Worm (Caenorhabditis elegans): ENCODE results near the gene math-40.
"Not testable (repeated sequence)": the region's sequence is repeated elsewhere in the genome, so short reads cannot be mapped to it uniquely, and the experiment has no call there.

math-40 gene

DNA sequence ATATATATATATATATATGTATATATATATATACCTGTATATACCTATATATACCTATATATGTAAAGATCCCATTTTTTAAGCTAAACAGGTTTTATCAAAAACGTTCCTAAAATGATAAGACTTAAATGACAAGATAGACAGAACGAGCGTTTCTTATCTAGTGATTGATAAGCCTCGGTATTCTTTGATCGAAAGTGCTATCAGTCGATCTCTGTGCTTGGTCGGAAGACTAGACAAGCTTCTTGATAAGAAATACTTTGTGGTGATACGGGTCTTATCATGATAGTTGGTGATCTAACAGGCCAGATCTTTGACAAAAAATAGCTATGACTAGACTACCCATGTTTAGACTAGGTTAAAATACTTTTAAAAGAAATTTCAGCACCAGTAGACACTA lies 21.3 kb downstream of the math-40 start:
- TF ChIP-seq nhr-43 (tag; optimal IDR thresholded peaks at IDR 0.05; ENCODE audit: poor library complexity, severe bottlenecking) (peak; percentile 85), egl-27 (tag; optimal IDR thresholded peaks at IDR 0.05) (peak; percentile 44), jun-1 (tag; optimal IDR thresholded peaks at IDR 0.05) (peak; percentile 96), pha-4 (tag; optimal IDR thresholded peaks at IDR 0.05) (peak; percentile 52), nhr-11 (tag; optimal IDR thresholded peaks at IDR 0.05) (no peak), pqm-1 (tag; optimal IDR thresholded peaks at IDR 0.05) (peak; percentile 99), nhr-23 (tag; optimal IDR thresholded peaks at IDR 0.05) (no peak), elt-2 (tag; optimal IDR thresholded peaks at IDR 0.05) (peak; percentile 100)

DNA sequence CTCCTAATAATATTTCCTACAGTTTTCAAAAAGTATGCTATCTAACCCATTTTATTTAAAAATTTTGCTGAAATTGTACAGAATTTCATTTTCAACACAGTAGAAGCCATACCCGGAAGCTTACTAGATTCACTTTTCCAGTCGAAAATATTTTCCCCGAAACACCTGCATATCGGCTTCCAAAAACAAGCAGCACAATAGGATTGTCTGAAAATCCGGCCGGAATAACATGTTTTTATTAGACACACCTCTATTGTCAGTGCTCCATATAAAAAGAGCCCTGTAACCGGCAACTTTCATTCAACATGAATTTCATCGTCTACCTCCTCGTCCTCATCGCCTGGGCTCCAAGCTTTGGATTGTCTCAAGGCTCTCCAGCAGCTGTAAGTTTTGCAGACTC lies 22.1 kb downstream of the math-40 start, which contains the start of gene C52E2.2:
Gene C52E2.2 (plus strand): TSS at position 301 of the 400 bp plus-strand sequence.
- TF ChIP-seq mml-1 (tag; optimal IDR thresholded peaks at IDR 0.05), result no peak
- no peak for TF ChIP-seq unc-39 (tag; optimal IDR thresholded peaks at IDR 0.05)
- TF ChIP-seq fkh-2 (tag; optimal IDR thresholded peaks at IDR 0.05), result no peak
- TF ChIP-seq unc-62 (GFP tag; optimal IDR thresholded peaks at IDR 0.05), result no peak
- TF ChIP-seq pha-4 (tag; optimal IDR thresholded peaks at IDR 0.05), result no peak
- TF ChIP-seq ztf-11 (tag; optimal IDR thresholded peaks at IDR 0.05), result no peak
- TF ChIP-seq nhr-237 (tag; optimal IDR thresholded peaks at IDR 0.05), result no peak
- TF ChIP-seq sea-2 (GFP tag; optimal IDR thresholded peaks at IDR 0.05), result no peak
- TF ChIP-seq lsy-12 (tag; optimal IDR thresholded peaks at IDR 0.05), result no peak
- no peak for TF ChIP-seq lin-39 (tag; optimal IDR thresholded peaks at IDR 0.05)
- TF ChIP-seq zag-1 (tag; optimal IDR thresholded peaks at IDR 0.05), result no peak
- no peak for TF ChIP-seq nhr-12 (tag; optimal IDR thresholded peaks at IDR 0.05)
- no peak for TF ChIP-seq nhr-67 (tag; optimal IDR thresholded peaks at IDR 0.05)
- no peak for TF ChIP-seq R02D3.7 (tag; optimal IDR thresholded peaks at IDR 0.05)
- TF ChIP-seq tbx-2 (tag; optimal IDR thresholded peaks at IDR 0.05), result no peak
- no peak for TF ChIP-seq nhr-43 (tag; optimal IDR thresholded peaks at IDR 0.05; ENCODE audit: poor library complexity, severe bottlenecking)
- no peak for TF ChIP-seq hmg-11 (tag; optimal IDR thresholded peaks at IDR 0.05)
- no peak for TF ChIP-seq ceh-9 (tag; optimal IDR thresholded peaks at IDR 0.05)
- no peak for TF ChIP-seq elt-3 (tag; optimal IDR thresholded peaks at IDR 0.05)
- no peak for TF ChIP-seq aly-2 (tag; optimal IDR thresholded peaks at IDR 0.05)

DNA sequence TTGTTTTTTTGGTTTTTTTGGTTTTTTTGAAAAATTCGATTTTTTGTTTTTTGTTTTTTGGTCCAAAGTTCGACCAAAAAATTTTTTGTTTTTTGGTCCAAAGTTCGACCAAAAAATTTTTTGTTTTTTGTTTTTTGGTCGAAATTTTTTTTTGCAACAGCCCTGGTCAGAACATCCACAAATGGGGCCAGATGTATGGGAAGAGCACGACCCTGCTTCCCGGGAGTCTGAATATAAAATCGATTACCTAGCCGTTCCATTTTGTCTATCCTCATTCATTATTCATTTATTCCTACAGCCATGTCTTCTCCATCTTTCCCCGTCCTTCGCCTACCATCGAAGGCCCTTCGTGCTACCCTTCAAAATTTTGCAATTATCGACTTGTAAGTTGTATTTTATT lies 23.7 kb downstream of the math-40 start, which contains the start of gene fbxb-95:
Gene fbxb-95 (plus strand): TSS at position 301 of the 400 bp plus-strand sequence.
- not testable (repeated sequence) for TF ChIP-seq zag-1 (tag; optimal IDR thresholded peaks at IDR 0.05); snpc-4 (tag; optimal IDR thresholded peaks at IDR 0.05); fkh-10 (GFP tag; optimal IDR thresholded peaks at IDR 0.05)

DNA sequence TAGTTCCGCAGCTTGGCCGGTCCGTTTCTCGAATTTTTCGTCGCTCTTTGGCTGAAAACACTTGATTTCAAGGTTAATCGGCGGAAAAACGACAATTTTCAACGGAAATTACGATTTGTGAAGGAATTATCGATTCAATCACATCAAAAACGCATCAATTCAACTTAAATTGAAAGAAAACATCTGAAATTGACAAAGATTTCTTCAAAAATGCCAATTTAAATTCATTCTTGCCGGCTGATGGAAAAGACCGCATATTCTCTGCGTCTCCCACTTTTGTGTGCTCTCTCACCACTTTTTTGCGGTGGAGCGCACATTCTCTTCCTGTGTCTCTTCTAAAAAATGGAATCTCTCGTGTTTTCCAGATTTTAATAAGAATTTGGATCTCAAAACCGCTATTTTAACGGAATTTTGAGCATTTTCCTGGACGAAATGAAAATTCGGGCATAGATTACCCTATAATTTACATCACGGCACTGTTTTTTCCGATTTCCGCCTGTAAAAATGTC lies 30.9 kb downstream of the math-40 start, which contains the start of gene C16C4.18:
Gene C16C4.18 (minus strand): TSS at position 51 of the 509 bp plus-strand sequence.
- not testable (repeated sequence) for TF ChIP-seq zag-1, mdl-1, egl-5 (tag; optimal IDR thresholded peaks at IDR 0.05)

DNA sequence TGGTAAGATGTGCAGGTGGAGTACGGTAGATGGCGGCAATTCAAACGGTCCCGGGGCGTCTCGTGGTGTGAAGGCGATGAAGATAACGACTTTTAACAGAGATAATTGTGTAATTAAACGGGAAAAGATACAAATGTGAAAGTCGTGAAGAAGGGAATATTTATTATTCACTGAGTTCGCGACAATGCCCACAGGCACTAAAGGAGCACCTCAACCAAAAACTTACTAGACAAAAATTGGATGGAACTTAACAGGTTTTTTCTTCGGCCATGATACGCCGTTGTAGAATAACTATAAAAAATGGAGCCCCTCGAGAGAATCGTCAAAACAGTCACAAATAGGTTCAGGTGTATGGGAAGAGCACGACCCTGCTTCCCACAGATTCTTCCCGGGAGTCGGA lies 31.9 kb downstream of the math-40 start, which contains the start of gene fbxb-98:
Gene fbxb-98 (plus strand): TSS at position 301 of the 400 bp plus-strand sequence.
- not testable (repeated sequence) for TF ChIP-seq hmg-11, nhr-11, jun-1 (tag; optimal IDR thresholded peaks at IDR 0.05)

DNA sequence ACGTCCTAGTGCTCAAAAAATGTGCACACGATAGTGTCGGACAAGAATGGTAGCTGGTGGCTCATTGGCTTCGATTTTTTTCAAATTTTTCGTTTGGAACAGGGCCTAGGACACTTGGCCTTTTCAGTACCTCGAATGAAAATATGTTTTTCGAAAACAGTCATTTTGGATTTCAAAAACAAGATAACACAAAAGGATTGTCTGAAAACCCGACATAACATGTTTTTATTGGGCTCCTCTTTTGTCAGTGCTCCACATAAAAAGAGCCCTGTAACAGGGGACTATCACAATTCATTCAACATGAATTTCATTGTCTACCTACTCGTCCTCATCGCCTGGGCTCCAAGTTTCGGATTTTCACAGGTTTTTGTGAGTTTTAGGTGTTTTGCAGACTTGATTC lies 33.8 kb downstream of the math-40 start, which contains the start of gene C16C4.17:
Gene C16C4.17 (plus strand): TSS at position 301 of the 400 bp plus-strand sequence.
- TF ChIP-seq egl-5 (tag; optimal IDR thresholded peaks at IDR 0.05) (no peak), nhr-76 (tag; optimal IDR thresholded peaks at IDR 0.05) (no peak)
